In the genomic region with DNA sequence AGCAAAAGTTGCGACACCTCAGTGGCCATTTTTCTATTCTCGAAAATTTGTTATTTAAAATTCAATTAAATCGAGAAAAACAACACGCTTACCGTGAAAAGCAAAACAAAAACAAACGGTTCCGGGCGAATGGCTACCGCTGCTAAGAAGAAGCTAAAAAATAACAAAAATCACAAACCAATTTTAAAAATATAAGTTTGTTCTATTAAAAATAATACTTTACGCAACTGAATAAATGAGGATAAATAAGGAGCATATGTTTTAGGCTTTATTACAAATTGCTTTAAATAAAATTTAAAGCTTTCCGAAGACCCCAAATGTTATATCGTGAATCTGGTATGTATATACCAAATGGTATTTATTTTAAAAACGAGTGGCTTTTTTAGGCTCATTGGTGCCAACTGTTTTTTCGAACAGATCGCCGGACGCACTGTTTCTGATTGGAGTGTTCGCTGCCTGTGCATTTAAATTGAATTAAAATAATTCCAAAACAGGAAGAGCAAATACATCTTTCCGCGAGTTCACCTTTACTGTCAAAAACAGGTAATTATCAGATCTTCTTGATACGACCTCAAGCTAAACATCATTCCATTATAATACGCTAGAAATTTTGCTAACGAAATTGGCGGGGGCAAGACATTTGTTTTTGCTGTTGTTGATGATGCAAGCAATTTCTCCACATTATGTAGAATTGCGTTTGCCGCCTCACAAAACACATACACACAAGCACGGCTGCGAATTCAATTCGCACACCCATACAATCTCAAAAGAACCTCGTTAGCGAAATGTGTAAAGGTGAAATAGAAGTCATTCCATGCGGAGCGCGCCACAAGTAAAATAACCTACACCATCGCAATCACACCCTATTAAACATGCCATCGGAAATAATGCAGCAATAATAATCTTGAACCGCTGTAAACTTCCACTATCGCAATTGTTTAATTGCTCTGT, we compare ENCODE assay signal across 2 fruit fly cellular contexts.
TF ChIP-seq lines count a peak whose summit lies in the region.

TSS of gene Polr3F (minus strand) at position 248 of the 951 bp plus-strand sequence.
TSS of gene PyK (plus strand) at position 411 of the 951 bp plus-strand sequence.

TF ChIP-seq in whole organism, embryonic, 481 proteins besides CTCF, POLR2A, EP300 and RAD21 (continued from another document and continues in another):
- TF ChIP-seq Pdp1 (GFP tag; optimal IDR thresholded peaks at IDR 0.05; lab: Kevin White, UChicago) (peak in 1 of 2 experiments; percentile 79), CG17385 (GFP tag; optimal IDR thresholded peaks at IDR 0.05; lab: Kevin White, UChicago) (peak; percentile 98), Antp (GFP tag; optimal IDR thresholded peaks at IDR 0.05; lab: Kevin White, UChicago) (no peak), CG12104 (GFP tag; optimal IDR thresholded peaks at IDR 0.05; lab: Kevin White, UChicago) (peak; percentile 29), CG10959 (GFP tag; IDR thresholded peaks at IDR 0.05; lab: Robert Waterston, UW) (no peak), Fer3 (tag; optimal IDR thresholded peaks at IDR 0.05; lab: Kevin White, UChicago) (peak; percentile 40), ind (GFP tag; optimal IDR thresholded peaks at IDR 0.05; lab: Kevin White, UChicago) (peak; percentile 14), CG12659 (GFP tag; optimal IDR thresholded peaks at IDR 0.05; lab: Kevin White, UChicago) (peak; percentile 53), CG30403 (GFP tag; optimal IDR thresholded peaks at IDR 0.05; lab: Kevin White, UChicago) (peak; percentile 29), CG9437 (GFP tag; optimal IDR thresholded peaks at IDR 0.05; lab: Kevin White, UChicago) (no peak), lilli (GFP tag; optimal IDR thresholded peaks at IDR 0.05; lab: Kevin White, UChicago) (peak; percentile 56), CG10654 (GFP tag; optimal IDR thresholded peaks at IDR 0.05; lab: Kevin White, UChicago) (peak; percentile 5), Trl (optimal IDR thresholded peaks at IDR 0.05; lab: Kevin White, UChicago) (no peak), Trl (GFP tag; optimal IDR thresholded peaks at IDR 0.05; lab: Kevin White, UChicago) (no peak), toy (GFP tag; IDR thresholded peaks at IDR 0.05; lab: Robert Waterston, UW) (no peak), CG31388 (GFP tag; optimal IDR thresholded peaks at IDR 0.05; lab: Kevin White, UChicago) (no peak), CG15011 (GFP tag; optimal IDR thresholded peaks at IDR 0.05; lab: Kevin White, UChicago) (no peak), Deaf1 (tag; optimal IDR thresholded peaks at IDR 0.05; lab: Kevin White, UChicago) (peak; percentile 2), pnt (GFP tag; optimal IDR thresholded peaks at IDR 0.05; lab: Kevin White, UChicago) (no peak), Jarid2 (GFP tag; optimal IDR thresholded peaks at IDR 0.05; lab: Kevin White, UChicago) (peak; percentile 64), nmo (GFP tag; optimal IDR thresholded peaks at IDR 0.05; lab: Kevin White, UChicago) (peak; percentile 54), CG12391 (tag; optimal IDR thresholded peaks at IDR 0.05; lab: Kevin White, UChicago) (peak; percentile 73), Max (GFP tag; optimal IDR thresholded peaks at IDR 0.05; lab: Kevin White, UChicago) (peak; percentile 33), CG2678 (tag; optimal IDR thresholded peaks at IDR 0.05; lab: Kevin White, UChicago) (peak; percentile 46), PHDP (tag; optimal IDR thresholded peaks at IDR 0.05; lab: Kevin White, UChicago) (peak; percentile 56), jumu (GFP tag; optimal IDR thresholded peaks at IDR 0.05; lab: Kevin White, UChicago) (peak; percentile 9), CG33557 (GFP tag; optimal IDR thresholded peaks at IDR 0.05; lab: Kevin White, UChicago) (peak; percentile 19), unpg (GFP tag; optimal IDR thresholded peaks at IDR 0.05; lab: Kevin White, UChicago) (peak; percentile 53), wek (GFP tag; optimal IDR thresholded peaks at IDR 0.05; lab: Kevin White, UChicago) (peak; percentile 96), CG4854 (GFP tag; optimal IDR thresholded peaks at IDR 0.05; lab: Kevin White, UChicago) (peak; percentile 27), CG1603 (tag; optimal IDR thresholded peaks at IDR 0.05; lab: Kevin White, UChicago) (no peak), Hmr (GFP tag; optimal IDR thresholded peaks at IDR 0.05; lab: Kevin White, UChicago) (peak; percentile 51), Xrp1 (GFP tag; IDR thresholded peaks at IDR 0.05; lab: Robert Waterston, UW) (peak; percentile 20; the same call in 1 of the 2 replicates), CG16815 (GFP tag; optimal IDR thresholded peaks at IDR 0.05; lab: Kevin White, UChicago) (no peak), slp2 (GFP tag; optimal IDR thresholded peaks at IDR 0.05; lab: Kevin White, UChicago) (no peak), caup (GFP tag; optimal IDR thresholded peaks at IDR 0.05; lab: Kevin White, UChicago; ENCODE audit: severe bottlenecking) (peak; percentile 38), zfh2 (GFP tag; optimal IDR thresholded peaks at IDR 0.05; lab: Kevin White, UChicago) (peak; percentile 15), Dek (tag; optimal IDR thresholded peaks at IDR 0.05; lab: Kevin White, UChicago) (peak; percentile 3), CG11504 (tag; optimal IDR thresholded peaks at IDR 0.05; lab: Kevin White, UChicago) (peak; percentile 49), Drgx (GFP tag; IDR thresholded peaks at IDR 0.05; lab: Robert Waterston, UW) (peak; percentile 14; the same call in 1 of the 2 replicates), CG10979 (tag; optimal IDR thresholded peaks at IDR 0.05; lab: Kevin White, UChicago) (peak; percentile 1), slbo (GFP tag; IDR thresholded peaks at IDR 0.05; lab: Robert Waterston, UW) (0 out of 2 replicates have a peak, but pooled peaks have one; percentile 17), Hr51 (GFP tag; optimal IDR thresholded peaks at IDR 0.05; lab: Kevin White, UChicago) (peak in 1 of 2 experiments; percentile 56), dmrt99B (tag; optimal IDR thresholded peaks at IDR 0.05; lab: Kevin White, UChicago) (peak; percentile 3), Nf-YB (GFP tag; optimal IDR thresholded peaks at IDR 0.05; lab: Kevin White, UChicago) (peak; percentile 14), Dad (GFP tag; optimal IDR thresholded peaks at IDR 0.05; lab: Kevin White, UChicago) (peak; percentile 8), CG43689 (GFP tag; IDR thresholded peaks at IDR 0.05; lab: Robert Waterston, UW) (no peak), tin (GFP tag; optimal IDR thresholded peaks at IDR 0.05; lab: Kevin White, UChicago) (peak; percentile 24), CG7839 (tag; optimal IDR thresholded peaks at IDR 0.05; lab: Kevin White, UChicago) (peak; percentile 28), CG9932 (GFP tag; IDR thresholded peaks at IDR 0.05; lab: Robert Waterston, UW) (peak; percentile 47; the same call in 1 of the 2 replicates), Aef1 (GFP tag; IDR thresholded peaks at IDR 0.05; lab: Robert Waterston, UW) (peak; percentile 12; the same call in 1 of the 3 replicates), CG7372 (GFP tag; IDR thresholded peaks at IDR 0.05; lab: Robert Waterston, UW) (no peak), ERR (GFP tag; optimal IDR thresholded peaks at IDR 0.05; lab: Kevin White, UChicago) (peak; percentile 93), CkIIα-i1 (GFP tag; IDR thresholded peaks at IDR 0.05; lab: Robert Waterston, UW) (no peak), Stat92E (GFP tag; optimal IDR thresholded peaks at IDR 0.05; lab: Kevin White, UChicago) (peak in 1 of 3 experiments; percentile 51), zen (tag; optimal IDR thresholded peaks at IDR 0.05; lab: Kevin White, UChicago) (peak; percentile 28), scrt (GFP tag; optimal IDR thresholded peaks at IDR 0.05; lab: Kevin White, UChicago) (no peak), Dip3 (GFP tag; optimal IDR thresholded peaks at IDR 0.05; lab: Kevin White, UChicago) (peak; percentile 10), bigmax (GFP tag; optimal IDR thresholded peaks at IDR 0.05; lab: Kevin White, UChicago) (no peak)

TF ChIP-seq in whole organism, prepupa, 60 proteins besides CTCF, POLR2A, EP300 and RAD21 (continued from another document):
- peak; percentile 1 for TF ChIP-seq acj6 (GFP tag; optimal IDR thresholded peaks at IDR 0.05; lab: Kevin White, UChicago)
- TF ChIP-seq CG11902 (GFP tag; optimal IDR thresholded peaks at IDR 0.05; lab: Kevin White, UChicago) = no peak
- peak; percentile 41 for TF ChIP-seq CG3032 (tag; optimal IDR thresholded peaks at IDR 0.05; lab: Kevin White, UChicago)
- no peak for TF ChIP-seq CG11762 (GFP tag; optimal IDR thresholded peaks at IDR 0.05; lab: Kevin White, UChicago; ENCODE audit: insufficient read depth)
- TF ChIP-seq CG6163 (GFP tag; IDR thresholded peaks at IDR 0.05; lab: Robert Waterston, UW) = peak; percentile 67; the same call in 2 of the 3 replicates
- no peak for TF ChIP-seq Lpt (GFP tag; optimal IDR thresholded peaks at IDR 0.05; lab: Kevin White, UChicago)
- no peak for TF ChIP-seq fkh (GFP tag; optimal IDR thresholded peaks at IDR 0.05; lab: Kevin White, UChicago)
- peak; percentile 26 for TF ChIP-seq cyc (GFP tag; optimal IDR thresholded peaks at IDR 0.05; lab: Kevin White, UChicago)
- no peak for TF ChIP-seq Ets21C (GFP tag; optimal IDR thresholded peaks at IDR 0.05; lab: Kevin White, UChicago)
- TF ChIP-seq CG9139 (GFP tag; optimal IDR thresholded peaks at IDR 0.05; lab: Kevin White, UChicago) = no peak
- peak; percentile 16 for TF ChIP-seq Eip75B (GFP tag; optimal IDR thresholded peaks at IDR 0.05; lab: Kevin White, UChicago)
- peak; percentile 36 for TF ChIP-seq lz (GFP tag; optimal IDR thresholded peaks at IDR 0.05; lab: Kevin White, UChicago)
TF ChIP-seq in whole organism, prepupa: peak in this region for 32.
